Fruit fly (Drosophila melanogaster): ENCODE results near the gene CG32119.

CG32119 gene

DNA sequence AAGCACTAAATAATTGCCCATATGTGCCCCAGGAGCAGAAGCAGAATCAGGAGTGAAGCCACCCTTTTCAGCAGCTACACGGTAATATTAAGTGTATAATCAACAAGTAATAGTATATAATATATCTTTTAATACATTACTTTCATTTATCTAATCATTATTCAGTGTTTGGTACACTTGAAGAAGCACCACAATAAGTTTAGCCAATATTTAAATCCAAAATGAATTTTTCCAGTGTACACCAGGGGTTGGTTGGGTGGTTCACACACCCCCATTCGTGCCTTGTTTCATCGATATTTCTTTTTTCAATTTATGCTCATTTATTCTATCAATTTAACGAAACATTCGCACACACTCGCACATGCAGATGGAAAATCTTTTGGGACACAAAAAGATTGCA, 51.0 kb downstream of the CG32119 start (continued):
- TF ChIP-seq Gug (GFP tag; IDR thresholded peaks at IDR 0.05) (no peak), CG18262 (tag; optimal IDR thresholded peaks at IDR 0.05) (peak; percentile 79), crc (GFP tag; optimal IDR thresholded peaks at IDR 0.05) (no peak), Taf1 (GFP tag; IDR thresholded peaks at IDR 0.05) (no peak), CG11247 (GFP tag; IDR thresholded peaks at IDR 0.05) (peak; percentile 33; the same call in 1 of the 2 replicates), trem (tag; optimal IDR thresholded peaks at IDR 0.05) (peak; percentile 36), CG11085 (GFP tag; IDR thresholded peaks at IDR 0.05) (no peak), dan (GFP tag; IDR thresholded peaks at IDR 0.05) (no peak), Fer1 (GFP tag; optimal IDR thresholded peaks at IDR 0.05) (peak; percentile 67), MTF-1 (GFP tag; optimal IDR thresholded peaks at IDR 0.05; ENCODE audit: borderline replicate concordance) (peak; percentile 1), CG18764 (GFP tag; optimal IDR thresholded peaks at IDR 0.05) (peak; percentile 10), CG17361 (GFP tag; IDR thresholded peaks at IDR 0.05) (peak; percentile 59; the same call in 1 of the 3 replicates), E2f2 (GFP tag; IDR thresholded peaks at IDR 0.05) (peak; percentile 42; the same call in 1 of the 2 replicates), CG31224 (GFP tag; IDR thresholded peaks at IDR 0.05) (0 out of 2 replicates have a peak, but pooled peaks have one; percentile 32), lola (GFP tag; optimal IDR thresholded peaks at IDR 0.05) (peak in 1 of 3 experiments; percentile 66), Max (GFP tag; optimal IDR thresholded peaks at IDR 0.05) (peak; percentile 30), Ptx1 (GFP tag; IDR thresholded peaks at IDR 0.05) (peak; percentile 58), Eip74EF (GFP tag; optimal IDR thresholded peaks at IDR 0.05) (peak in 1 of 2 experiments; percentile 41), H15 (GFP tag; IDR thresholded peaks at IDR 0.05) (peak; percentile 60; the same call in 1 of the 3 replicates), BtbVII (GFP tag; optimal IDR thresholded peaks at IDR 0.05) (peak; percentile 27), Xbp1 (GFP tag; optimal IDR thresholded peaks at IDR 0.05) (peak; percentile 38), CG13775 (GFP tag; optimal IDR thresholded peaks at IDR 0.05) (peak; percentile 0), Rfx (GFP tag; IDR thresholded peaks at IDR 0.05) (0 out of 2 replicates have a peak, but pooled peaks have one; percentile 38), Deaf1 (tag; optimal IDR thresholded peaks at IDR 0.05) (peak; percentile 31), CG6765 (GFP tag; optimal IDR thresholded peaks at IDR 0.05) (no peak), pan (optimal IDR thresholded peaks at IDR 0.05) (no peak), pan (GFP tag; optimal IDR thresholded peaks at IDR 0.05 in 1 of 2, IDR thresholded peaks at IDR 0.05 in 1 of 2) (peak in 1 of 2 experiments; percentile 60), unpg (GFP tag; optimal IDR thresholded peaks at IDR 0.05) (peak; percentile 55), CG17385 (GFP tag; optimal IDR thresholded peaks at IDR 0.05) (peak; percentile 42), CG11695 (GFP tag; IDR thresholded peaks at IDR 0.05) (0 out of 3 replicates have a peak, but pooled peaks have one; percentile 12), CG9727 (GFP tag; optimal IDR thresholded peaks at IDR 0.05) (peak; percentile 36), CG12391 (tag; optimal IDR thresholded peaks at IDR 0.05) (peak; percentile 70), Oli (tag; optimal IDR thresholded peaks at IDR 0.05) (peak; percentile 64), CG14667 (GFP tag; IDR thresholded peaks at IDR 0.05) (peak; percentile 6; the same call in 1 of the 2 replicates), zf30C (GFP tag; optimal IDR thresholded peaks at IDR 0.05) (peak; percentile 25), Hr51 (GFP tag; optimal IDR thresholded peaks at IDR 0.05) (peak in 1 of 2 experiments; percentile 68), PHDP (tag; optimal IDR thresholded peaks at IDR 0.05) (peak; percentile 44), CG4730 (GFP tag; IDR thresholded peaks at IDR 0.05) (peak; percentile 24; the same call in 1 of the 2 replicates), CG31441 (GFP tag; IDR thresholded peaks at IDR 0.05) (peak; percentile 67), CG1603 (tag; optimal IDR thresholded peaks at IDR 0.05) (peak; percentile 66), ATbp (GFP tag; optimal IDR thresholded peaks at IDR 0.05) (peak; percentile 58), CG5953 (GFP tag; IDR thresholded peaks at IDR 0.05) (0 out of 2 replicates have a peak, but pooled peaks have one; percentile 22), CG12104 (GFP tag; optimal IDR thresholded peaks at IDR 0.05) (peak; percentile 16), Asciz (GFP tag; optimal IDR thresholded peaks at IDR 0.05) (peak; percentile 33), dpn (GFP tag; optimal IDR thresholded peaks at IDR 0.05) (peak in 1 of 2 experiments; percentile 28), HLH54F (GFP tag; optimal IDR thresholded peaks at IDR 0.05) (no peak), CG7839 (tag; optimal IDR thresholded peaks at IDR 0.05) (peak; percentile 67), CG12769 (tag; optimal IDR thresholded peaks at IDR 0.05) (peak; percentile 54), crol (GFP tag; IDR thresholded peaks at IDR 0.05) (no peak), sima (GFP tag; optimal IDR thresholded peaks at IDR 0.05) (no peak)

Measured in whole organism, embryonic.